Fruit fly (Drosophila melanogaster): ENCODE data around the gene Srp68.

Srp68 gene

DNA sequence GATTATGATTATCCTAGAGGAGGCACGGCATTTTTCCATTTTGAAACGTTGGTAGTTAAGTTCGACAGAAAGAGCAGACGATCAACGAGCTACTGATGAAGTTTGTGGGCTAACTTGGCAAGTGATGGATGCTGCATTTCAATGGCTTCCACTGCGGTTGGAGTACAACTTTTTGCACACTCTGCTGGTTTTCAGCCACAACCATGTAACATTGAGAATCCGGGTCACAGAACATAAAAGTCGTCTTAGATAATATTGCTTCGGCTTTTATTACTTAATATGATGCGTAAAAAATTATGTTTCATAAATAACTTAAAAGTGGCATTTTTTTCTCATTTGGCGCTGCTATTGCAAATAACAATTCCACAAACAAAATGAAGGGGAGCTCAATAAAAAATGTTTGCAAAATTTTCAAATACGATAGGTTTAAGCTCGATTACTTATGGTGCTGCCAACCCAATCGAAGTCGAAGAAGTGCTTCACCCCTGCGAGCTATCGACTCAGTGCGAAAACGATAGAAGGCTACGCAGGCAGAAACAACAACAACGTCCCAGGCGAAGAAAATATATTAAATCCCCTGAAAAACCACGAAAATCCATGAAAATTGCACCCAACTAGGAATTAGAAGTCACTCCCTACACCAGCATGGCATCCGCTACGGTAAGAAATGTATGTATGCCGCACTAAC lies 8.4 kb upstream of the Srp68 start, which contains the start of the genes CG5653 and CG5021 (continued):
- TF ChIP-seq disco-r (GFP tag; optimal IDR thresholded peaks at IDR 0.05) (no peak), Fer3 (tag; optimal IDR thresholded peaks at IDR 0.05) (no peak), HmgZ (tag; optimal IDR thresholded peaks at IDR 0.05) (peak; percentile 47), dati (GFP tag; IDR thresholded peaks at IDR 0.05) (no peak), peb (GFP tag; IDR thresholded peaks at IDR 0.05) (no peak), CG31388 (GFP tag; optimal IDR thresholded peaks at IDR 0.05) (no peak), ewg (GFP tag; optimal IDR thresholded peaks at IDR 0.05) (no peak), lbe (GFP tag; optimal IDR thresholded peaks at IDR 0.05) (no peak), jing (GFP tag; optimal IDR thresholded peaks at IDR 0.05) (no peak), Lim3 (GFP tag; IDR thresholded peaks at IDR 0.05) (no peak), ftz-f1 (GFP tag; optimal IDR thresholded peaks at IDR 0.05) (peak; percentile 82), CG8388 (GFP tag; optimal IDR thresholded peaks at IDR 0.05) (no peak), CG8944 (GFP tag; optimal IDR thresholded peaks at IDR 0.05) (no peak), Dref (GFP tag; IDR thresholded peaks at IDR 0.05) (peak; percentile 96), salm (tag; optimal IDR thresholded peaks at IDR 0.05) (no peak), dmrt11E (tag; optimal IDR thresholded peaks at IDR 0.05) (no peak), CrebB (tag; optimal IDR thresholded peaks at IDR 0.05) (no peak), CG1603 (tag; optimal IDR thresholded peaks at IDR 0.05) (no peak), Sry-δ (GFP tag; optimal IDR thresholded peaks at IDR 0.05) (peak; percentile 88), Eip74EF (GFP tag; optimal IDR thresholded peaks at IDR 0.05) (no peak), E2f2 (GFP tag; IDR thresholded peaks at IDR 0.05) (peak; percentile 95), esg (GFP tag; conservative IDR thresholded peaks at IDR 0.05) (no peak), Doc3 (GFP tag; IDR thresholded peaks at IDR 0.05; ENCODE audit: partially characterized antibody) (peak; percentile 21; the same call in 1 of the 3 replicates), ab (GFP tag; optimal IDR thresholded peaks at IDR 0.05) (no peak), eyg (GFP tag; optimal IDR thresholded peaks at IDR 0.05) (no peak), scrt (GFP tag; optimal IDR thresholded peaks at IDR 0.05) (no peak), Lhr (GFP tag; optimal IDR thresholded peaks at IDR 0.05) (no peak), slbo (GFP tag; IDR thresholded peaks at IDR 0.05) (no peak), Gug (GFP tag; IDR thresholded peaks at IDR 0.05) (no peak), tna (GFP tag; IDR thresholded peaks at IDR 0.05; ENCODE audit: partially characterized antibody) (peak; percentile 65), CG7372 (GFP tag; IDR thresholded peaks at IDR 0.05) (no peak), CG8765 (GFP tag; IDR thresholded peaks at IDR 0.05) (no peak), trh (GFP tag; optimal IDR thresholded peaks at IDR 0.05) (no peak), CG15514 (GFP tag; optimal IDR thresholded peaks at IDR 0.05) (peak; percentile 55), CG18262 (tag; optimal IDR thresholded peaks at IDR 0.05) (no peak), CG18619 (GFP tag; optimal IDR thresholded peaks at IDR 0.05) (no peak), HmgD (GFP tag; optimal IDR thresholded peaks at IDR 0.05) (no peak), CG31441 (GFP tag; IDR thresholded peaks at IDR 0.05) (no peak), fd64A (GFP tag; optimal IDR thresholded peaks at IDR 0.05) (no peak), HLHmδ (GFP tag; optimal IDR thresholded peaks at IDR 0.05) (no peak), CG6254 (GFP tag; optimal IDR thresholded peaks at IDR 0.05) (no peak), Opbp (GFP tag; IDR thresholded peaks at IDR 0.05; ENCODE audit: partially characterized antibody) (peak; percentile 63; the same call in 2 of the 3 replicates), CG6854 (GFP tag; optimal IDR thresholded peaks at IDR 0.05) (no peak), Sry-β (GFP tag; optimal IDR thresholded peaks at IDR 0.05) (no peak), CG18011 (GFP tag; optimal IDR thresholded peaks at IDR 0.05) (no peak), E2f1 (GFP tag; IDR thresholded peaks at IDR 0.05) (no peak), nom (GFP tag; optimal IDR thresholded peaks at IDR 0.05) (no peak), btn (GFP tag; optimal IDR thresholded peaks at IDR 0.05) (no peak), sna (GFP tag; IDR thresholded peaks at IDR 0.05; ENCODE audit: partially characterized antibody) (no peak; the same call in 1 of the 2 replicates)
